Worm (Caenorhabditis elegans) whole organism, mixed stage, embryonic: ENCODE data around the gene srsx-30.

Experiments used
- elt-3 ChIP-seq: fragments of 150-350 bp; optimal IDR thresholded peaks from 2 replicates; lab custom pipeline; 2014; ENCODE audit warnings: missing biosample characterization, missing genetic modification characterization
- lin-13 ChIP-seq: fragments of 150-350 bp; optimal IDR thresholded peaks from 2 replicates; lab custom pipeline; 2014; ENCODE audit warnings: missing biosample characterization, missing genetic modification characterization
- nhr-12 ChIP-seq: fragments of 150-350 bp; optimal IDR thresholded peaks from 2 replicates; lab custom pipeline; 2014; ENCODE audit warnings: missing biosample characterization, missing genetic modification characterization
- nhr-2 ChIP-seq: fragments of 150-350 bp; optimal IDR thresholded peaks from 2 replicates; lab custom pipeline; 2014; ENCODE audit warnings: missing biosample characterization, missing genetic modification characterization
- nhr-237 ChIP-seq: fragments of 150-350 bp; optimal IDR thresholded peaks from 2 replicates; lab custom pipeline; 2014; ENCODE audit warnings: missing biosample characterization, missing genetic modification characterization
- sptf-1 ChIP-seq: sonication (generic microtip); optimal IDR thresholded peaks from 2 replicates; lab custom pipeline; 2017; ENCODE audit warnings: mild to moderate bottlenecking, missing genetic modification characterization, moderate library complexity, missing compliant biosample characterization
- unc-39 ChIP-seq: fragments of 150-350 bp; optimal IDR thresholded peaks from 2 replicates; lab custom pipeline; 2014; ENCODE audit warnings: missing biosample characterization, missing genetic modification characterization

ce11 chrV:10182984-10183383, 24.4 kb downstream of the srsx-30 start, which contains the start of gene ZK856.4:
- TF ChIP-seq elt-3 (tag; lab: Kevin White, UChicago) (no peak), nhr-12 (tag; lab: Kevin White, UChicago) (no peak), nhr-237 (tag; lab: Kevin White, UChicago) (no peak), nhr-2 (no peak), lin-13 (no peak), unc-39 (tag; lab: Kevin White, UChicago) (no peak), sptf-1 (no peak)
